Worm (Caenorhabditis elegans) whole organism, young adult: ENCODE data around the gene srg-15.

Source experiments
- F37B4.10 ChIP-seq: fragments of 200-800 bp; sonication (Bioruptor generic); IDR thresholded peaks from 2 replicates; pipeline ENCODE4 v1.3.6; 2022; ENCODE audit warnings: missing genetic modification characterization, missing compliant biosample characterization
- F39B2.1 ChIP-seq: fragments of 200-800 bp; sonication (Bioruptor generic); IDR thresholded peaks from 2 replicates; pipeline ENCODE4 v1.3.6; 2022; ENCODE audit warnings: missing genetic modification reagents, missing genetic modification characterization, missing compliant biosample characterization
- K11D2.4 ChIP-seq: fragments of 200-800 bp; sonication (Bioruptor generic); IDR thresholded peaks from 2 replicates; pipeline ENCODE4 v1.3.6; 2022; ENCODE audit warnings: missing genetic modification reagents, missing genetic modification characterization, missing compliant biosample characterization
- lin-40 ChIP-seq: sonication (generic microtip); optimal IDR thresholded peaks from 2 replicates; lab custom pipeline; 2016; ENCODE audit warnings: missing genetic modification characterization, mild to moderate bottlenecking, missing compliant biosample characterization, missing genotype, missing genetic modification reagents
- madf-8 ChIP-seq: fragments of 200-800 bp; sonication (Bioruptor generic); conservative IDR thresholded peaks from 2 replicates; pipeline ENCODE4 v1.3.6; 2022; ENCODE audit warnings: missing genetic modification reagents, missing genetic modification characterization, missing compliant biosample characterization
- nhr-80 ChIP-seq: sonication (generic microtip); optimal IDR thresholded peaks from 2 replicates; lab custom pipeline; 2016; ENCODE audit warnings: missing genetic modification characterization, missing compliant biosample characterization
- snpc-3.4 ChIP-seq: sonication (generic microtip); optimal IDR thresholded peaks from 2 replicates; lab custom pipeline; 2017; ENCODE audit warnings: missing genetic modification characterization, mild to moderate bottlenecking, missing compliant biosample characterization, antibody characterized with exemption, moderate library complexity, missing genotype, missing genetic modification reagents
- tbx-9 ChIP-seq: sonication (generic microtip); optimal IDR thresholded peaks from 2 replicates; lab custom pipeline; 2016; ENCODE audit warnings: borderline replicate concordance, missing genetic modification characterization, inconsistent platforms, missing compliant biosample characterization

DNA sequence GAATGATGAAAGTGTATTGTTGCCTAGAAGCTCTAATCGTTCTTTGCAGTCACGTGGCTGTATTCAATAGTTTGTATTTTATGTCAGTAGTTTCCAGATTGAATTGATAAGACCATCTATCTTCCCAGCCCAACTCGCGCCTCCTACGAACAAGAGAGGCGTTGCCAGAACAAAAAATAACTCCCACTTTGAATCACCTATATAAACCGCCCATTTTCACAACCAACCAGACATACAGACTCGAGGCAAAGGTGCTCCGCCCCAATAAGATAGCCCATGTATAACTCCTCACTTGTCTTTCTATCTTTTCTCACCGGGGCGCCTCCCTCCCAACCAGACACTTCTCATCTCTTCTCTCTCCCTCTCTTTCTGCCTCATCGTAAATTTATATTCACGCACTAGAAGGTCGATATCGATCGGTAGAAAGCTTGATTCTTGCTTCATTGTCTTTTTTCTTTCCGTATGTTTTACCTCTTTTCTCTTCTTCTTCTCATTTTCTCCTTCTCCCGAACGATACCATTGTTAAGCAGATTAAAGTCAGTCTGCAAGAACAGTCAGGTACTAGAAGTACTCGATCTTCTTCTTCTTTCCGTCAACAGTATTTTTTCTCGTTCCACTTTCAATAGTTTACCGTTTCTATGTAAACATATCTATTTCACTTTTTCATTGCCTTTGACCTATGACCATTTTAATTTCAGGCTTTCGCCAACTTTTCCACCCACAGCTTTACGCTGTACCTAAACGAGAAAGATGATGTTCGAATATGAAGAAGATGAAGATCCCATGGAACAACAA is 33.4 kb upstream of the srg-15 start, which contains the start of gene mak-1:
- TF ChIP-seq F39B2.1 (no peak), tbx-9 (tag; lab: Kevin White, UChicago) (no peak), F37B4.10 (GFP tag; lab: Robert Waterston, UW) (no peak), K11D2.4 (no peak), snpc-3.4 (tag; lab: Kevin White, UChicago) (no peak), lin-40 (tag; lab: Kevin White, UChicago) (peak; percentile 65), madf-8 (no peak), nhr-80 (tag; lab: Kevin White, UChicago) (peak; percentile 31)
